Fruit fly (Drosophila melanogaster): Measurements from ENCODE around the gene nonA-l.
A peak's percentile ranks its signal among the peaks of the same experiment; 100 is the strongest.

The nonA-l gene

dm6 chr3R:16655494-16656493 lies 15.8 kb downstream of the nonA-l start, which contains the start of gene modSP (continued):
- TF ChIP-seq Rfx (GFP tag; IDR thresholded peaks at IDR 0.05) (peak; percentile 56; the same call in 1 of the 2 replicates), Lpt (GFP tag; optimal IDR thresholded peaks at IDR 0.05) (no peak), CG17328 (GFP tag; IDR thresholded peaks at IDR 0.05) (0 out of 2 replicates have a peak, but pooled peaks have one; percentile 12), CG7556 (GFP tag; optimal IDR thresholded peaks at IDR 0.05) (peak; percentile 19), Sin3A (optimal IDR thresholded peaks at IDR 0.05) (no peak), pan (optimal IDR thresholded peaks at IDR 0.05) (no peak), pan (GFP tag; optimal IDR thresholded peaks at IDR 0.05 in 1 of 2, IDR thresholded peaks at IDR 0.05 in 1 of 2) (peak in 1 of 2 experiments; percentile 61), cato (GFP tag; optimal IDR thresholded peaks at IDR 0.05; ENCODE audit: borderline replicate concordance) (no peak), CG17186 (GFP tag; optimal IDR thresholded peaks at IDR 0.05) (no peak), CG4424 (GFP tag; optimal IDR thresholded peaks at IDR 0.05) (no peak), usp (GFP tag; optimal IDR thresholded peaks at IDR 0.05) (no peak), Ravus (GFP tag; IDR thresholded peaks at IDR 0.05) (no peak), nerfin-1 (tag; optimal IDR thresholded peaks at IDR 0.05) (no peak), B-H1 (GFP tag; IDR thresholded peaks at IDR 0.05) (peak; percentile 21; the same call in 1 of the 3 replicates), CG7271 (tag; optimal IDR thresholded peaks at IDR 0.05) (no peak), schlank (tag; optimal IDR thresholded peaks at IDR 0.05) (no peak), ham (GFP tag; IDR thresholded peaks at IDR 0.05) (no peak), CG15479 (GFP tag; optimal IDR thresholded peaks at IDR 0.05) (no peak), CG10462 (GFP tag; optimal IDR thresholded peaks at IDR 0.05) (no peak), luna (GFP tag; optimal IDR thresholded peaks at IDR 0.05) (no peak), onecut (GFP tag; IDR thresholded peaks at IDR 0.05) (peak; percentile 91), Med (GFP tag) (peak; percentile 75), CG13775 (GFP tag; optimal IDR thresholded peaks at IDR 0.05) (no peak), CG11504 (tag; optimal IDR thresholded peaks at IDR 0.05) (peak; percentile 35), CG7987 (GFP tag; optimal IDR thresholded peaks at IDR 0.05) (no peak), chn (GFP tag; optimal IDR thresholded peaks at IDR 0.05) (peak; percentile 1), CG10543 (GFP tag; optimal IDR thresholded peaks at IDR 0.05) (peak; percentile 16), MTF-1 (GFP tag; optimal IDR thresholded peaks at IDR 0.05; ENCODE audit: borderline replicate concordance) (no peak), CoRest (tag; optimal IDR thresholded peaks at IDR 0.05) (peak; percentile 59), CG12299 (tag; optimal IDR thresholded peaks at IDR 0.05) (peak; percentile 1), jigr1 (GFP tag; IDR thresholded peaks at IDR 0.05) (no peak), bbx (GFP tag; IDR thresholded peaks at IDR 0.05; ENCODE audit: partially characterized antibody) (peak; percentile 83), CG3838 (GFP tag; optimal IDR thresholded peaks at IDR 0.05) (no peak), Trl (optimal IDR thresholded peaks at IDR 0.05) (no peak), Trl (GFP tag; optimal IDR thresholded peaks at IDR 0.05) (peak; percentile 33), Vsx1 (GFP tag; optimal IDR thresholded peaks at IDR 0.05) (no peak), HLH54F (GFP tag; optimal IDR thresholded peaks at IDR 0.05) (peak; percentile 52), gsb-n (tag; optimal IDR thresholded peaks at IDR 0.05) (no peak), CG15269 (tag; optimal IDR thresholded peaks at IDR 0.05) (no peak), org-1 (GFP tag; optimal IDR thresholded peaks at IDR 0.05) (no peak), HLH3B (GFP tag; IDR thresholded peaks at IDR 0.05) (peak; percentile 33; the same call in 1 of the 2 replicates), Mes4 (GFP tag; optimal IDR thresholded peaks at IDR 0.05) (no peak), Dll (GFP tag; IDR thresholded peaks at IDR 0.05; ENCODE audit: partially characterized antibody) (peak; percentile 80), Xbp1 (GFP tag; optimal IDR thresholded peaks at IDR 0.05) (peak; percentile 47), CG6254 (GFP tag; optimal IDR thresholded peaks at IDR 0.05) (no peak), Hand (GFP tag; optimal IDR thresholded peaks at IDR 0.05) (no peak), insv (GFP tag; optimal IDR thresholded peaks at IDR 0.05) (peak in 1 of 2 experiments; percentile 14), CG14860 (GFP tag; IDR thresholded peaks at IDR 0.05; ENCODE audit: partially characterized antibody) (peak; percentile 81), HLHmδ (GFP tag; optimal IDR thresholded peaks at IDR 0.05) (no peak)

All from whole organism, embryonic.